Worm (Caenorhabditis elegans) whole organism, L3 larva: ENCODE measurements around the gene trpl-5.

Experiments used
- R02D3.7 ChIP-seq: fragments of 150-350 bp; optimal IDR thresholded peaks from 2 replicates; lab custom pipeline; 2014; ENCODE audit warnings: missing biosample characterization, missing genetic modification characterization
- sea-2 ChIP-seq: fragments of 150-350 bp; sonication (generic microtip); optimal IDR thresholded peaks from 4 replicates; lab custom pipeline; 2014; ENCODE audit warnings: missing biosample characterization, missing genetic modification reagents, missing genetic modification characterization

ce11 chrII:2093456-2093926, 3.1 kb upstream of the trpl-5 start, which contains the start of gene fbxb-37:
- TF ChIP-seq R02D3.7 (tag; lab: Kevin White, UChicago) (no peak), sea-2 (GFP tag; lab: Kevin White, UChicago) (no peak)
